Worm (Caenorhabditis elegans) whole organism, L1 larva: Measurements from ENCODE around the gene skat-1.
"Not testable (repeated sequence)": the region's sequence is repeated elsewhere in the genome, so short reads cannot be mapped to it uniquely, and the experiment has no call there.

Source experiments
- C16A3.4 ChIP-seq: fragments of 150-350 bp; optimal IDR thresholded peaks from 2 replicates; lab custom pipeline; 2014; ENCODE audit warnings: missing biosample characterization, missing genetic modification characterization
- Y116A8C.19 ChIP-seq: sonication (generic microtip); optimal IDR thresholded peaks from 2 replicates; lab custom pipeline; 2016; ENCODE audit warnings: missing compliant biosample characterization, missing genetic modification characterization, borderline replicate concordance
- aha-1 ChIP-seq: fragments of 150-350 bp; optimal IDR thresholded peaks from 2 replicates; lab custom pipeline; 2014; ENCODE audit warnings: missing biosample characterization, missing genetic modification characterization
- ceh-82 ChIP-seq, 3 experiments: fragments of 150-350 bp in 1 of 3; sonication (generic microtip) in 2 of 3; optimal IDR thresholded peaks; 2 replicates each; lab custom pipeline; 2014 to 2017; ENCODE audit warnings: missing biosample characterization in 3 of 3, missing genetic modification characterization in 3 of 3
- ceh-90 ChIP-seq: sonication (generic microtip); optimal IDR thresholded peaks from 2 replicates; lab custom pipeline; 2016; ENCODE audit warnings: missing genetic modification characterization, missing compliant biosample characterization
- dsc-1 ChIP-seq: sonication (generic microtip); optimal IDR thresholded peaks from 2 replicates; lab custom pipeline; 2016; ENCODE audit warnings: mild to moderate bottlenecking, missing genetic modification characterization, missing compliant biosample characterization
- efl-1 ChIP-seq, 4 experiments: fragments of 150-350 bp; optimal IDR thresholded peaks in 3 of 4; peaks in 1 of 4; 1 replicate in 1 of 4; 2 replicates in 3 of 4; lab custom pipeline; 2014; ENCODE audit warnings: missing biosample characterization in 2 of 4, missing genetic modification characterization in 2 of 4, missing genetic modification reagents in 2 of 4
- egl-13 ChIP-seq: sonication (generic microtip); optimal IDR thresholded peaks from 2 replicates; lab custom pipeline; 2016; ENCODE audit warnings: missing genotype, missing genetic modification reagents, missing genetic modification characterization, missing compliant biosample characterization
- elt-2 ChIP-seq: sonication (generic microtip); optimal IDR thresholded peaks from 2 replicates; lab custom pipeline; 2016; ENCODE audit warnings: missing genetic modification characterization, mild to moderate bottlenecking, inconsistent platforms, missing compliant biosample characterization, missing genetic modification reagents
- elt-3 ChIP-seq, 6 experiments: fragments of 150-350 bp in 1 of 6; sonication (generic microtip); optimal IDR thresholded peaks; 2 replicates each; lab custom pipeline; 2017 to 2018; ENCODE audit warnings: missing biosample characterization in 6 of 6, missing genetic modification characterization in 6 of 6, inconsistent platforms in 1 of 6
- fkh-8 ChIP-seq: sonication (generic microtip); optimal IDR thresholded peaks from 2 replicates; lab custom pipeline; 2016; ENCODE audit warnings: mild to moderate bottlenecking, missing genetic modification characterization, missing compliant biosample characterization
- fos-1 ChIP-seq: fragments of 150-350 bp; optimal IDR thresholded peaks from 2 replicates; lab custom pipeline; 2014; ENCODE audit warnings: missing biosample characterization, missing genetic modification characterization
- grh-1 ChIP-seq: fragments of 200-800 bp; sonication (Bioruptor generic); IDR thresholded peaks from 2 replicates; pipeline ENCODE4 v1.3.6; 2022; ENCODE audit warnings: missing genetic modification reagents, missing genetic modification characterization, missing compliant biosample characterization
- hlh-17 ChIP-seq: fragments of 200-800 bp; sonication (Bioruptor generic); optimal IDR thresholded peaks from 2 replicates; lab custom pipeline; 2018; ENCODE audit warnings: missing genetic modification characterization, mild to moderate bottlenecking, missing compliant biosample characterization, moderate library complexity, borderline replicate concordance
- hlh-4 ChIP-seq: sonication (generic microtip); optimal IDR thresholded peaks from 2 replicates; lab custom pipeline; 2016; ENCODE audit warnings: mild to moderate bottlenecking, missing genetic modification characterization, missing compliant biosample characterization
- jun-1 ChIP-seq: fragments of 150-350 bp; optimal IDR thresholded peaks from 2 replicates; lab custom pipeline; 2014; ENCODE audit warnings: missing biosample characterization, missing genetic modification reagents, missing genetic modification characterization
- lin-14 ChIP-seq: fragments of 200-800 bp; sonication (Bioruptor generic); optimal IDR thresholded peaks from 2 replicates; lab custom pipeline; 2018; ENCODE audit warnings: mild to moderate bottlenecking, missing genetic modification characterization, moderate library complexity, missing compliant biosample characterization
- lin-35 ChIP-seq, 2 experiments: fragments of 150-350 bp; optimal IDR thresholded peaks; 2 replicates each; lab custom pipeline; 2014; ENCODE audit warnings: missing biosample characterization in 2 of 2, missing genetic modification characterization in 2 of 2, missing genetic modification reagents in 2 of 2
- lin-39 ChIP-seq: fragments of 150-350 bp; optimal IDR thresholded peaks from 2 replicates; lab custom pipeline; 2014; ENCODE audit warnings: missing biosample characterization, missing genetic modification reagents, missing genetic modification characterization
- lsy-2 ChIP-seq, 2 experiments: fragments of 150-350 bp; optimal IDR thresholded peaks; 2 replicates each; lab custom pipeline; 2014; ENCODE audit warnings: missing biosample characterization in 2 of 2, missing genetic modification characterization in 2 of 2
- mab-9 ChIP-seq: fragments of 200-800 bp; sonication (Bioruptor generic); IDR thresholded peaks from 2 replicates; pipeline ENCODE4 v1.3.6; 2022; ENCODE audit warnings: missing genetic modification reagents, missing genetic modification characterization, missing compliant biosample characterization
- mef-2 ChIP-seq: fragments of 150-350 bp; optimal IDR thresholded peaks from 2 replicates; lab custom pipeline; 2014; ENCODE audit warnings: missing biosample characterization, missing genetic modification characterization
- nhr-19 ChIP-seq: fragments of 200-800 bp; sonication (Bioruptor generic); conservative IDR thresholded peaks from 2 replicates; pipeline ENCODE4 v1.3.6; 2022; ENCODE audit warnings: missing genetic modification characterization, missing compliant biosample characterization
- nhr-20 ChIP-seq: sonication (generic microtip); optimal IDR thresholded peaks from 2 replicates; lab custom pipeline; 2016; ENCODE audit warnings: mild to moderate bottlenecking, missing genetic modification characterization, missing compliant biosample characterization
- nhr-237 ChIP-seq: fragments of 150-350 bp; optimal IDR thresholded peaks from 2 replicates; lab custom pipeline; 2014; ENCODE audit warnings: missing biosample characterization, missing genetic modification characterization
- nhr-47 ChIP-seq: sonication (generic microtip); optimal IDR thresholded peaks from 2 replicates; lab custom pipeline; 2016; ENCODE audit warnings: mild to moderate bottlenecking, missing genetic modification characterization, moderate library complexity, missing compliant biosample characterization
- nhr-71 ChIP-seq: sonication (generic microtip); optimal IDR thresholded peaks from 2 replicates; lab custom pipeline; 2016; ENCODE audit warnings: mild to moderate bottlenecking, missing genetic modification characterization, moderate library complexity, missing compliant biosample characterization
- nhr-76 ChIP-seq: sonication (generic microtip); optimal IDR thresholded peaks from 2 replicates; lab custom pipeline; 2017; ENCODE audit warnings: missing biosample characterization, missing genetic modification characterization
- nhr-85 ChIP-seq: sonication (generic microtip); peaks from one replicate; lab custom pipeline; 2016; ENCODE audit warnings: missing genetic modification characterization, inconsistent platforms, missing compliant biosample characterization
- nhr-90 ChIP-seq: sonication (generic microtip); optimal IDR thresholded peaks from 2 replicates; lab custom pipeline; 2016; ENCODE audit warnings: mild to moderate bottlenecking, missing genetic modification characterization, missing compliant biosample characterization; ENCODE audit not compliant: poor library complexity
- pax-3 ChIP-seq: fragments of 200-800 bp; sonication (Bioruptor generic); optimal IDR thresholded peaks from 2 replicates; lab custom pipeline; 2018; ENCODE audit warnings: mild to moderate bottlenecking, missing genetic modification characterization, moderate library complexity, missing compliant biosample characterization
- skn-1 ChIP-seq: fragments of 150-350 bp; optimal IDR thresholded peaks from 2 replicates; lab custom pipeline; 2014; ENCODE audit warnings: missing biosample characterization, missing genetic modification characterization
- snpc-4 ChIP-seq: fragments of 150-350 bp; optimal IDR thresholded peaks from 2 replicates; lab custom pipeline; 2014; ENCODE audit warnings: missing biosample characterization, missing genetic modification characterization
- snu-23 ChIP-seq: sonication (generic microtip); optimal IDR thresholded peaks from 2 replicates; lab custom pipeline; 2016; ENCODE audit warnings: missing genetic modification characterization, missing compliant biosample characterization
- sox-4 ChIP-seq: sonication (generic microtip); optimal IDR thresholded peaks from 2 replicates; lab custom pipeline; 2016; ENCODE audit warnings: missing genetic modification characterization, missing compliant biosample characterization
- sptf-1 ChIP-seq: fragments of 150-350 bp; optimal IDR thresholded peaks from 2 replicates; lab custom pipeline; 2014; ENCODE audit warnings: missing biosample characterization, missing genetic modification characterization
- sup-37 ChIP-seq: fragments of 200-800 bp; sonication (Bioruptor generic); optimal IDR thresholded peaks from 2 replicates; lab custom pipeline; 2018; ENCODE audit warnings: mild to moderate bottlenecking, missing genetic modification characterization, missing compliant biosample characterization
- swsn-7 ChIP-seq: sonication (generic microtip); optimal IDR thresholded peaks from 2 replicates; lab custom pipeline; 2016; ENCODE audit warnings: missing genetic modification characterization, missing compliant biosample characterization
- tbx-2 ChIP-seq: sonication (generic microtip); optimal IDR thresholded peaks from 2 replicates; lab custom pipeline; 2016; ENCODE audit warnings: missing genetic modification characterization, missing compliant biosample characterization
- tlp-1 ChIP-seq: fragments of 150-350 bp; optimal IDR thresholded peaks from 2 replicates; lab custom pipeline; 2014; ENCODE audit warnings: missing biosample characterization, missing genetic modification characterization
- unc-30 ChIP-seq: sonication (generic microtip); optimal IDR thresholded peaks from 2 replicates; lab custom pipeline; 2017; ENCODE audit warnings: missing biosample characterization, missing genetic modification characterization
- unc-62 ChIP-seq: fragments of 150-350 bp; optimal IDR thresholded peaks from 2 replicates; lab custom pipeline; 2014; ENCODE audit warnings: missing biosample characterization, missing genetic modification reagents, missing genetic modification characterization
- unc-98 ChIP-seq: fragments of 200-800 bp; sonication (Bioruptor generic); IDR thresholded peaks from 2 replicates; pipeline ENCODE4 v1.3.6; 2022; ENCODE audit warnings: missing genetic modification characterization, missing compliant biosample characterization
- vab-15 ChIP-seq: sonication (generic microtip); optimal IDR thresholded peaks from 2 replicates; lab custom pipeline; 2017; ENCODE audit warnings: missing genotype, mild to moderate bottlenecking, missing genetic modification characterization, missing compliant biosample characterization

skat-1 gene

DNA sequence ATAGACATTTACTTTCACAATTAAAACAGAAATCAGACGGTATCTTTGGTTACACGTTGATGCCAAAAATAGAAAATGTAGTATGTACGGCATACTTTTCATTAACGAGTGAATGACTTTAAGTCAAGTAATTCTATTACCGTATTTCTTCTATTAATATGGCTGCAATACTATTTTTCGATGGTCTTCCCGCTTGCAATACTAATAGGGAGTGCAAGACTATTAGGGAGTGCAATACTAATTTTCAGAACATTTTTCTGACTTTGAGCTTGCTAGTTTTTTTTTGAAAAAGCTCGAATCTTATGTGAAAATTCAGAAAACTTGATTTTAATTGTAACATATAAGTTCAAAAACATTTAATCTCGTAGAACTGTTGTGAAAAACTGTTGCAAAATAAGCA, 6.8 kb downstream of the skat-1 start, which contains the start of gene R08D7.7:
Gene R08D7.7 (plus strand): TSS at position 301 of the 400 bp plus-strand sequence.
- not testable (repeated sequence) for TF ChIP-seq efl-1 (optimal IDR thresholded peaks at IDR 0.05; lab: Kevin White, UChicago); efl-1 (GFP tag; optimal IDR thresholded peaks at IDR 0.05 in 1 of 2; lab: Kevin White, UChicago); jun-1 (tag; lab: Kevin White, UChicago); nhr-237 (tag; lab: Kevin White, UChicago)

DNA sequence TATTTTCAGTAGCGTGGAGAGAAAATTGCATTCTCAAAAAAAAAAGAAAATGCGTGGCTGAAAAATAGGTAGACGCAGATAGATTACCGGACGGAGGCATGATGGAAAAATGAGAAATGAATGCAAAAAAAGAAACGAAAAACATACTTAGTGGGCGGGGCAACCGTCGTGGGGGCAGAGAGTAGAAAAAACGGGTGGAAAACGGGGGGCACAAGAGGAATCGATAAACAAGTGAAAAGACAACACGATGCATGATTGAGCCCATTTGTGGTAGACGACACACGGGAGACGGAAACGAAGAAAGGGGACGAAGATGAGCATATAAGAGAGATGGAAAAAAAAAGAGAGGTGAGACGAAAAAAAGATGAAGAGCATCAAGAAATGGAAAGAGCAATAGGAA, 8.0 kb downstream of the skat-1 start:
- peak in 1 of 2 experiments; percentile 9 for TF ChIP-seq lsy-2 (tag; optimal IDR thresholded peaks at IDR 0.05; lab: Kevin White, UChicago)
- peak in 1 of 3 experiments; percentile 14 for TF ChIP-seq ceh-82 (tag; optimal IDR thresholded peaks at IDR 0.05; lab: Kevin White, UChicago)
- no peak for TF ChIP-seq snpc-4 (tag; lab: Kevin White, UChicago)
- TF ChIP-seq fos-1 (tag; lab: Kevin White, UChicago): no peak
- peak; percentile 2 for TF ChIP-seq skn-1
- TF ChIP-seq lin-14 (GFP tag; lab: Kevin White, UChicago): peak; percentile 64
- TF ChIP-seq fkh-8 (tag; lab: Kevin White, UChicago): peak; percentile 39

DNA sequence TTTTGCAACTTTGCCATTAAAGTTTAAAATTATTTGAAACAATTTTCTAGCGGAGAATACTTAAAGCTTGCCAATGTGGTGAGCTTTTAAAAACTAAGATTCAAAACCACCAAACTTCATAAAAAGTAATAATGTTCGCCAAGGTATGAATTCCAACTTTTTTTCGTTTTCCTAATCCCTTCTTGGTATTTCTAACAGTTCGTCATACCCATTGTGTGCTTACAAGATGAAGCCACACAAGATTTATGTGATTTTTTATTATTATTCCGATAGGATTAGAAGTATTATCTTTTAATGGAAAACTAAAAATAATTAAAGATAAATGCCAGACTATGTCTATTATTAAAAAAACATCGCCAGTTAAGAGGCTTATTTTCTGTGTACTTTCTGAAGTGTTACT, 8.5 kb downstream of the skat-1 start:
- TF ChIP-seq nhr-47 (tag; lab: Kevin White, UChicago): peak; percentile 34
- TF ChIP-seq ceh-90 (tag; lab: Kevin White, UChicago): no peak
- no peak for TF ChIP-seq lin-35 (GFP tag; optimal IDR thresholded peaks at IDR 0.05; lab: Kevin White, UChicago)
- TF ChIP-seq pax-3 (tag; lab: Kevin White, UChicago): peak; percentile 70
- no peak for TF ChIP-seq Y116A8C.19
- no peak for TF ChIP-seq swsn-7 (tag; lab: Kevin White, UChicago)
- no peak for TF ChIP-seq mef-2 (tag; lab: Kevin White, UChicago)
- TF ChIP-seq sox-4: peak; percentile 52
- TF ChIP-seq dsc-1 (tag; lab: Kevin White, UChicago): peak; percentile 95
- TF ChIP-seq, all 84 proteins: peak for 4

DNA sequence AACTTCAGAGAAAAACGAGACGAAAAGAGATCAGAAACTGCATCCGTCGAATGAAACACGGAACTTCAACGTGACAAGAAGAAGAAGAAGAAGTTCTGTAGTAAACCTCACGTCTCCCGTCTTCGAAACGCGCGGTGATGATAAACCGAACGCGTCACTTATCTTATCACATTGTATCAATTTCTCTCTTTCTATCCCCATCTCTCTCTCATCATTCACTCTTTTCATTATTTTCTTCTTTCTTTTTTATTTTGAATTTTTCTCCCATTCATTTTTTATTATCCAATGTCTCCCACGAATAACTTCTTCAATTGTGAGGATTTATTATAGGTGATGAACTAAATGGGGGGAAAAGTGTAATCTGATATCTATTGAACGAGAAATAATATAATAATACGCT, 9.7 kb downstream of the skat-1 start:
- TF ChIP-seq nhr-20 (tag; lab: Kevin White, UChicago) (peak; percentile 47), sup-37 (GFP tag; lab: Kevin White, UChicago) (no peak), unc-62 (GFP tag; lab: Kevin White, UChicago) (no peak), hlh-17 (no peak), vab-15 (tag; lab: Kevin White, UChicago) (no peak), snpc-4 (tag; lab: Kevin White, UChicago) (no peak), grh-1 (GFP tag; lab: Robert Waterston, UW) (no peak), dsc-1 (tag; lab: Kevin White, UChicago) (peak; percentile 67), efl-1 (optimal IDR thresholded peaks at IDR 0.05; lab: Kevin White, UChicago) (no peak), efl-1 (GFP tag; optimal IDR thresholded peaks at IDR 0.05 in 1 of 2; lab: Kevin White, UChicago) (peak in 1 of 2 experiments; percentile 39), lin-35 (GFP tag; optimal IDR thresholded peaks at IDR 0.05; lab: Kevin White, UChicago) (peak in 1 of 2 experiments; percentile 38), sptf-1 (tag; lab: Kevin White, UChicago) (no peak), hlh-4 (tag; lab: Kevin White, UChicago) (no peak), snu-23 (GFP tag; lab: Kevin White, UChicago) (peak; percentile 53), tlp-1 (tag; lab: Kevin White, UChicago) (no peak), pax-3 (tag; lab: Kevin White, UChicago) (peak; percentile 37), aha-1 (no peak), mab-9 (GFP tag; lab: Robert Waterston, UW) (no peak), nhr-76 (tag; lab: Kevin White, UChicago) (no peak), egl-13 (tag; lab: Kevin White, UChicago) (no peak), lin-39 (tag; lab: Kevin White, UChicago) (no peak), lin-14 (GFP tag; lab: Kevin White, UChicago) (peak; percentile 84), sox-4 (no peak), nhr-71 (peak; percentile 69), nhr-90 (tag; lab: Kevin White, UChicago) (no peak), skn-1 (peak; percentile 15), tbx-2 (tag; lab: Kevin White, UChicago) (peak; percentile 47), unc-98 (no peak), C16A3.4 (tag; lab: Kevin White, UChicago) (peak; percentile 8), Y116A8C.19 (no peak), nhr-19 (0 out of 2 replicates have a peak, but pooled peaks have one; percentile 4), ceh-90 (tag; lab: Kevin White, UChicago) (no peak), elt-2 (tag; lab: Kevin White, UChicago) (no peak), elt-3 (tag; optimal IDR thresholded peaks at IDR 0.05; lab: Kevin White, UChicago) (peak; percentile 93 to 100 (median 98)), unc-30 (no peak), nhr-85 (tag; lab: Kevin White, UChicago) (peak; percentile 88)
